1 fruit fly cellular context compared by ENCODE assay signal in the genomic region with DNA sequence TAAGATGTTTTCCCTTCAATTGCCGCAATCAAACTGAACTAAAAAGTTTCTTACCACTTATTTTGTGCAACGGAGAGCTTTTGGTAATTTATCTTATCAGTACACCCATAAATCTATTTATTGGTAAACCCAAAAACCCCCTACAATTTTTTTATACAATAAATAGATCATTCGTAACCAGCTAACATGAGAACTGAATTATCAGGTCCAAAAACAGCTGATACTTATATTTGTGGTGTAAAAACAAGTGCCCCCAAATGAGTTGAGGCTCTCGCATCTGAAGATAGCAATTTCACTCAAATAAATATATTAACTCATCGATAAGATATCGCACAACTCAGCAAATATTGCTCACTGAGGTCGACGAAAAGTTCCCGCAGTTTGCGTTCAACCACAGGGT.
TF ChIP-seq lines count a peak whose summit lies in the region.

A gene (minus strand): TSS at position 25 of the 400 bp plus-strand sequence.

TF ChIP-seq in whole organism, embryonic, 481 proteins besides CTCF, POLR2A, EP300 and RAD21 (continued from another document):
- TF ChIP-seq CG34376 (GFP tag; optimal IDR thresholded peaks at IDR 0.05; lab: Kevin White, UChicago) (peak; percentile 59), btn (GFP tag; optimal IDR thresholded peaks at IDR 0.05; lab: Kevin White, UChicago) (no peak), CG7786 (GFP tag; optimal IDR thresholded peaks at IDR 0.05; lab: Kevin White, UChicago) (no peak), BtbVII (GFP tag; optimal IDR thresholded peaks at IDR 0.05; lab: Kevin White, UChicago) (no peak), D19B (GFP tag; optimal IDR thresholded peaks at IDR 0.05; lab: Kevin White, UChicago) (no peak), CG6683 (GFP tag; optimal IDR thresholded peaks at IDR 0.05; lab: Kevin White, UChicago) (no peak), C15 (GFP tag; IDR thresholded peaks at IDR 0.05; lab: Robert Waterston, UW) (no peak), CG12071 (GFP tag; optimal IDR thresholded peaks at IDR 0.05; lab: Kevin White, UChicago) (no peak), grn (GFP tag; optimal IDR thresholded peaks at IDR 0.05; lab: Kevin White, UChicago) (peak; percentile 24), mirr (GFP tag; optimal IDR thresholded peaks at IDR 0.05; lab: Kevin White, UChicago) (peak; percentile 59), H15 (GFP tag; IDR thresholded peaks at IDR 0.05; lab: Robert Waterston, UW) (no peak)
TF ChIP-seq in whole organism, embryonic: peak in this region for 11.
